Worm (Caenorhabditis elegans) whole organism, early embryonic: ENCODE data around the gene T24F1.7.

ENCODE experiments used
- B0310.2 ChIP-seq: sonication (generic microtip); optimal IDR thresholded peaks from 2 replicates; lab custom pipeline; 2016; ENCODE audit warnings: mild to moderate bottlenecking, missing genetic modification characterization, missing compliant biosample characterization
- F13C5.2 ChIP-seq: sonication (generic microtip); optimal IDR thresholded peaks from 2 replicates; lab custom pipeline; 2017; ENCODE audit warnings: mild to moderate bottlenecking, missing genetic modification characterization, inconsistent platforms, missing compliant biosample characterization
- aly-1 ChIP-seq: sonication (generic microtip); optimal IDR thresholded peaks from 2 replicates; lab custom pipeline; 2016; ENCODE audit warnings: missing genetic modification characterization, missing compliant biosample characterization
- ama-1 ChIP-seq: fragments of 150-350 bp; optimal IDR thresholded peaks from 2 replicates; lab custom pipeline; 2014
- ceh-13 ChIP-seq: fragments of 200-800 bp; sonication (Bioruptor generic); optimal IDR thresholded peaks from 2 replicates; lab custom pipeline; 2018; ENCODE audit warnings: mild to moderate bottlenecking, missing genetic modification characterization, missing compliant biosample characterization
- ceh-36 ChIP-seq: sonication (generic microtip); optimal IDR thresholded peaks from 2 replicates; lab custom pipeline; 2016; ENCODE audit warnings: missing genetic modification characterization, inconsistent platforms, missing compliant biosample characterization
- ets-7 ChIP-seq: sonication (generic microtip); optimal IDR thresholded peaks from 2 replicates; lab custom pipeline; 2016; ENCODE audit warnings: missing genotype, missing genetic modification characterization, missing compliant biosample characterization
- flt-1 ChIP-seq: fragments of 200-800 bp; sonication (Bioruptor generic); IDR thresholded peaks from 2 replicates; pipeline ENCODE4 v1.3.6; 2022; ENCODE audit warnings: missing genetic modification characterization, missing compliant biosample characterization
- hmbx-1 ChIP-seq: sonication (generic microtip); optimal IDR thresholded peaks from 2 replicates; lab custom pipeline; 2016; ENCODE audit warnings: mild to moderate bottlenecking, missing genetic modification characterization, missing compliant biosample characterization
- hmg-4 ChIP-seq: fragments of 200-800 bp; sonication (Bioruptor generic); optimal IDR thresholded peaks from 2 replicates; lab custom pipeline; 2018; ENCODE audit warnings: mild to moderate bottlenecking, missing genetic modification characterization, missing compliant biosample characterization
- hnd-1 ChIP-seq: sonication (generic microtip); optimal IDR thresholded peaks from 2 replicates; lab custom pipeline; 2016; ENCODE audit warnings: missing genetic modification characterization, missing compliant biosample characterization
- pes-1 ChIP-seq: fragments of 200-800 bp; sonication (Bioruptor generic); IDR thresholded peaks from 2 replicates; pipeline ENCODE4 v1.3.6; 2022; ENCODE audit warnings: missing genetic modification reagents, missing genetic modification characterization, missing compliant biosample characterization
- scrt-1 ChIP-seq: fragments of 200-800 bp; sonication (Bioruptor generic); IDR thresholded peaks from 2 replicates; pipeline ENCODE4 v1.3.6; 2022; ENCODE audit warnings: missing genetic modification characterization, missing compliant biosample characterization
- sea-1 ChIP-seq: fragments of 200-800 bp; sonication (Bioruptor generic); conservative IDR thresholded peaks from 2 replicates; pipeline ENCODE4 v1.3.6; 2022; ENCODE audit warnings: missing genetic modification characterization, missing compliant biosample characterization
- tbx-11 ChIP-seq: fragments of 200-800 bp; sonication (Bioruptor generic); IDR thresholded peaks from 2 replicates; pipeline ENCODE4 v1.3.6; 2022; ENCODE audit warnings: missing genetic modification characterization, missing compliant biosample characterization
- tbx-37 ChIP-seq: fragments of 200-800 bp; sonication (Bioruptor generic); conservative IDR thresholded peaks from 2 replicates; pipeline ENCODE4 v1.3.6; 2022; ENCODE audit warnings: missing genetic modification reagents, missing genetic modification characterization, missing compliant biosample characterization
- tra-4 ChIP-seq: sonication (generic microtip); optimal IDR thresholded peaks from 2 replicates; lab custom pipeline; 2017; ENCODE audit warnings: missing genetic modification characterization, missing compliant biosample characterization

T24F1.7 gene

DNA sequence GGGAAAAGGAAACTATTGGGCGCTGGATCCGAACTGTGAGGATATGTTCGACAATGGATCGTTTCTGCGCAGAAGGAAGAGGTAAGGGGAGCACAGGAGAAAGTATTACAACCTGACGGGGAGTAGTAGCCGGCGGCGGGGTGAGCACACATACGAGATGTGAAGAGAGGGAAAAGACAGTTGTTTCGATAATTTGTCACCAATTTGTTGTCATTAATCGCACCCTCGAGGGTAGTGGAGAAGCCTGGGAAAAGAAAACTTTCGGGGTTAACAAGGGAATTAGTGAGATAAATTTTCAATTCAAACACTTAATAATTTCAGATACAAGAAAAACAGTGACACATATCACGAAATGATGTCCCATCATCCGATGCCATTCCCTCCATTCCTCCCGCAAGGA is 29.3 kb upstream of the T24F1.7 start:
- TF ChIP-seq hmbx-1 (tag; lab: Kevin White, UChicago) (no peak), ceh-36 (tag; lab: Kevin White, UChicago) (no peak), F13C5.2 (no peak), sea-1 (no peak), scrt-1 (no peak), tbx-11 (GFP tag; lab: Robert Waterston, UW) (no peak), hmg-4 (GFP tag; lab: Kevin White, UChicago) (no peak), tbx-37 (GFP tag; lab: Robert Waterston, UW) (no peak), ets-7 (tag; lab: Kevin White, UChicago) (no peak), hnd-1 (tag; lab: Kevin White, UChicago) (no peak), ama-1 (lab: Kevin White, UChicago) (no peak), pes-1 (no peak), B0310.2 (tag; lab: Kevin White, UChicago) (no peak), flt-1 (GFP tag; lab: Robert Waterston, UW) (no peak), tra-4 (no peak), ceh-13 (no peak), aly-1 (tag; lab: Kevin White, UChicago) (no peak)

- TF ChIP-seq tbx-11 (GFP tag; lab: Robert Waterston, UW) (no peak), hmbx-1 (tag; lab: Kevin White, UChicago) (no peak), tra-4 (no peak)
These were observed 28.5 kb upstream of the T24F1.7 start for ce11 chrII:11283803-11284202.

DNA sequence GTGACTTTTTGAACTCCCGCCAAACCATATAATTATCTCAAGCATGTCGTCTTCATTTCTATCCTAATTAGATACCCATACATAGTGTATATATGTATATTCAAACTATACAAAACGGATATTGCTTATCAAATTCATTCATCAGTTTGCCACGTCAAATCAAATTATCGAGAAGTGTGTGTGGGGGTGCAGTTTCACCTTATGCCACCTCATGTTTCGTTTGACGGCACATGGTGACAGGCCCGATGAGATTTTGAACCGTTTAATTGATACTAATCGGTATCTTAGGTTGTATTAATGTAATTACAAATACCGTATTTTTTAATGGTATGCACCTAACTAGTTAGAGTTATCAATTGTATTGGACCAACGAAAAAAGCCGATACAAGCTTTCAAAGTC is 27.6 kb upstream of the T24F1.7 start:
- no peak for TF ChIP-seq scrt-1
- no peak for TF ChIP-seq ama-1 (lab: Kevin White, UChicago)

- TF ChIP-seq flt-1 (GFP tag; lab: Robert Waterston, UW), result no peak
- TF ChIP-seq pes-1, result no peak
- TF ChIP-seq tra-4, result no peak
- TF ChIP-seq F13C5.2, result no peak
- TF ChIP-seq hmbx-1 (tag; lab: Kevin White, UChicago), result no peak
- TF ChIP-seq ceh-13, result no peak
- no peak for TF ChIP-seq tbx-37 (GFP tag; lab: Robert Waterston, UW)
- TF ChIP-seq sea-1, result no peak
- TF ChIP-seq ceh-36 (tag; lab: Kevin White, UChicago), result no peak
- TF ChIP-seq hnd-1 (tag; lab: Kevin White, UChicago), result no peak
- no peak for TF ChIP-seq ets-7 (tag; lab: Kevin White, UChicago)
These were observed 26.9 kb upstream of the T24F1.7 start for ce11 chrII:11285282-11285933.

DNA sequence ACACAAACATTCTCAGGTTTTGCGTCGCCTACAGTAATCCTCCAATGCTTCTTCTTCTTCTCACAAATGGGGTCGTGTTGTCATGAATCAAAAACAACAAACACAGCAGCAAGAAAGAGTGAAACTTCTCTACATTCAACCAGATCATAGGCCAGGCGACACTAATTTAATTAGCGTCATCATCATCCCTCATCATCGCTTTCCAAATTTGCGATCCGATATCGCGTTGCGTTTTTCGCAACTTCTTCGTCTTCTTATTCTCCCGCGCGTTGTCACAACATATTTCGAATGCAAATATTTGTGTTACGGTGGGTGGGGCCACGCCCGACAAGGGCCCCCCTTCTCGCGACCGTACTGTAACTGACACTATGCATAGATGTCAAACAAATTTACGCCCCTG is 25.9 kb upstream of the T24F1.7 start:
- TF ChIP-seq ama-1 (lab: Kevin White, UChicago) (no peak), hmbx-1 (tag; lab: Kevin White, UChicago) (no peak), scrt-1 (no peak), hnd-1 (tag; lab: Kevin White, UChicago) (no peak), ceh-36 (tag; lab: Kevin White, UChicago) (no peak), hmg-4 (GFP tag; lab: Kevin White, UChicago) (no peak), sea-1 (no peak), tbx-37 (GFP tag; lab: Robert Waterston, UW) (no peak), flt-1 (GFP tag; lab: Robert Waterston, UW) (no peak), tbx-11 (GFP tag; lab: Robert Waterston, UW) (no peak), aly-1 (tag; lab: Kevin White, UChicago) (no peak), ets-7 (tag; lab: Kevin White, UChicago) (no peak), F13C5.2 (no peak)

ce11 chrII:11288148-11288547 is 24.2 kb upstream of the T24F1.7 start:
- peak; percentile 73 for TF ChIP-seq ets-7 (tag; lab: Kevin White, UChicago)
- TF ChIP-seq B0310.2 (tag; lab: Kevin White, UChicago), result no peak

DNA sequence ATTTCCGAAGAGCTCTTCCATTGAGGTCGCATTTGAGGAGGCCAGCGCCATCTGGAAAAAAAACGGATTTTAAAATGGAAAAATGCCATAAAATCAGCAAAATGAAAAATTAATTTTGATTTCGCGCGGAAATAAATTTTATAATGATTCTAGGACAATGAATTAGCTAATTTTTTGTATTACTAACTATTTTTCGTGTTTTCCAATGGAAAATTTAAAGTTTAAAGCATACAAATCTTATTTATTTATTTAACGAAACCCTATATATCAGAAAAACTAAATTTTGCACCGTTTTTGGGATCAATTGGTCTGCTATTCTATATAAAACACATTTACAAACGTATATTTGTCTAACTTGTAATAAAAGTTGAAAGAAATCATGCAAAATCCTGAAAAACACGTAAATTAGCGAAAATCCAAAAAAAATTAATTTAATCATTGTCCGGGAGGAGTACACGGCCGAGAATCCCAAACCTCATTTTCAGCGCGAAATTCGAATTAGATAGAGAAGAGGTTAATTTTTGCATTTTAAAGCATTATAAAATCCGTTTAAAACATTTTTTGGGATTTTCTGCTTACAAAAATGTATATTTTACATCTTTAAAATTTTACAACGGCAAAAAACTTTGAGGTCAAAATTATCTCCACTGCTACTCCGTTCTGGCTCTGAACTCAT is 22.1 kb upstream of the T24F1.7 start, which contains the start of gene C47G2.3:
TSS of gene C47G2.3 (minus strand) at position 51 of the 676 bp plus-strand sequence.
- TF ChIP-seq F13C5.2 (no peak), ceh-13 (no peak), B0310.2 (tag; lab: Kevin White, UChicago) (no peak), tbx-37 (GFP tag; lab: Robert Waterston, UW) (peak; percentile 56; the same call in 1 of the 2 replicates), tbx-11 (GFP tag; lab: Robert Waterston, UW) (no peak)

- TF ChIP-seq tbx-37 (GFP tag; lab: Robert Waterston, UW) (no peak), F13C5.2 (peak; percentile 4), tra-4 (no peak)
These were observed 18.9 kb upstream of the T24F1.7 start, which contains the start of gene C47G2.4 for ce11 chrII:11293433-11293832. C47G2.4 (minus strand) TSS chrII:11293606.
